Worm (Caenorhabditis elegans) whole organism, late embryonic: ENCODE measurements around the gene rsks-1.

Experiments used
- F13H6.1 ChIP-seq: sonication (generic microtip); optimal IDR thresholded peaks from 2 replicates; lab custom pipeline; 2016; ENCODE audit warnings: missing genetic modification characterization, missing compliant biosample characterization
- ceh-22 ChIP-seq: sonication (generic microtip); optimal IDR thresholded peaks from 2 replicates; lab custom pipeline; 2017; ENCODE audit warnings: missing biosample characterization, missing genetic modification characterization
- dmd-4 ChIP-seq: sonication (generic microtip); optimal IDR thresholded peaks from 2 replicates; lab custom pipeline; 2016; ENCODE audit warnings: borderline replicate concordance, missing genetic modification characterization, missing compliant biosample characterization
- fax-1 ChIP-seq: sonication (generic microtip); optimal IDR thresholded peaks from 2 replicates; lab custom pipeline; 2016; ENCODE audit warnings: missing genotype, missing genetic modification characterization, missing compliant biosample characterization
- hlh-30 ChIP-seq: sonication (generic microtip); optimal IDR thresholded peaks from 2 replicates; lab custom pipeline; 2017; ENCODE audit warnings: antibody characterized with exemption, missing genetic modification characterization, missing compliant biosample characterization; ENCODE audit not compliant: insufficient read depth
- hlh-6 ChIP-seq: sonication (generic microtip); optimal IDR thresholded peaks from 2 replicates; lab custom pipeline; 2016; ENCODE audit warnings: missing genotype, missing genetic modification characterization, missing compliant biosample characterization
- nhr-11 ChIP-seq: fragments of 150-350 bp; optimal IDR thresholded peaks from 2 replicates; lab custom pipeline; 2014; ENCODE audit warnings: missing biosample characterization, missing genetic modification characterization
- pha-4 ChIP-seq: fragments of 150-350 bp; optimal IDR thresholded peaks from 2 replicates; lab custom pipeline; 2018; ENCODE audit warnings: missing biosample characterization, missing genetic modification reagents, missing genetic modification characterization
- ref-2 ChIP-seq: sonication (generic microtip); optimal IDR thresholded peaks from 2 replicates; lab custom pipeline; 2016; ENCODE audit warnings: missing genetic modification characterization, missing compliant biosample characterization
- sdc-2 ChIP-seq: sonication (generic microtip); optimal IDR thresholded peaks from 2 replicates; lab custom pipeline; 2016; ENCODE audit warnings: missing genotype, missing genetic modification characterization, missing compliant biosample characterization
- tbx-2 ChIP-seq: sonication (generic microtip); optimal IDR thresholded peaks from 2 replicates; lab custom pipeline; 2016; ENCODE audit warnings: missing genetic modification characterization, missing compliant biosample characterization

- TF ChIP-seq nhr-11 (tag; lab: Kevin White, UChicago) (no peak), tbx-2 (no peak), sdc-2 (tag; lab: Kevin White, UChicago) (no peak), F13H6.1 (no peak), fax-1 (tag; lab: Kevin White, UChicago) (no peak), dmd-4 (no peak), pha-4 (no peak), ref-2 (no peak), ceh-22 (tag; lab: Kevin White, UChicago) (no peak), hlh-30 (tag; lab: Kevin White, UChicago) (no peak), hlh-6 (no peak)
Observed at ce11 chrIII:11288295-11288694, 43.4 kb downstream of the rsks-1 start.
